Worm (Caenorhabditis elegans): ENCODE results near the gene F10E9.7.

Gene F10E9.7

DNA sequence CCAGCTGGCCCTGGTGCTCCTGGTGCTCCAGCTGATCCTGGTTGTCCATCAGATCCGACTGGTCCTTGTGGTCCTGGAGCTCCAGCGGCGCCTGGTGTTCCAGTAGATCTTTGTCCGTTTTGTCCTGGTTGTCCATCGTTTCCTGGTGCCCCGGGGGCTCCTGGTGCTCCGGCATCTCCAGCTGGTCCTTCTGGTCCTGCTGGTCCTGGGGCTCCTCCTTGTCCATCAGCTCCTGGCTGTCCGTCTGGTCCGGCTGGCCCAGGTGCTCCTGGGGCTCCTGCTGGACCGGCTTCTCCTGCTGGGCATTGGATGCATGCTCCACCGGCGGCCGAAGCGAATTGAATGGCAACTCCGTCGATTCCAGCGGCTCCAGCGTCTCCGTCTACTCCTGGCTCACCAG, 44.6 kb downstream of the F10E9.7 start (continued):
- TF ChIP-seq nfyb-1 (GFP tag; IDR thresholded peaks at IDR 0.05) (0 out of 2 replicates have a peak, but pooled peaks have one; percentile 9), sdz-38 (tag; optimal IDR thresholded peaks at IDR 0.05) (no peak), ceh-100 (GFP tag; IDR thresholded peaks at IDR 0.05) (no peak), attf-6 (GFP tag; IDR thresholded peaks at IDR 0.05) (no peak), ZK185.1 (tag; optimal IDR thresholded peaks at IDR 0.05; ENCODE audit: poor library complexity, severe bottlenecking) (no peak), rcor-1 (GFP tag; IDR thresholded peaks at IDR 0.05) (no peak), F57C9.4 (tag; optimal IDR thresholded peaks at IDR 0.05) (no peak), lag-1 (GFP tag; IDR thresholded peaks at IDR 0.05) (no peak), bed-2 (GFP tag; IDR thresholded peaks at IDR 0.05) (no peak), hrde-1 (tag; optimal IDR thresholded peaks at IDR 0.05; ENCODE audit: borderline replicate concordance) (no peak), D2030.7 (GFP tag; IDR thresholded peaks at IDR 0.05) (no peak), K12H6.12 (tag; optimal IDR thresholded peaks at IDR 0.05) (no peak), ceh-27 (GFP tag; optimal IDR thresholded peaks at IDR 0.05) (no peak), sea-2 (GFP tag; IDR thresholded peaks at IDR 0.05) (no peak), Y67H2A.10 (GFP tag; conservative IDR thresholded peaks at IDR 0.05) (no peak), B0336.3 (GFP tag; IDR thresholded peaks at IDR 0.05) (no peak), F22D6.2 (tag; optimal IDR thresholded peaks at IDR 0.05) (no peak), C06A6.2 (GFP tag; conservative IDR thresholded peaks at IDR 0.05) (no peak)

DNA sequence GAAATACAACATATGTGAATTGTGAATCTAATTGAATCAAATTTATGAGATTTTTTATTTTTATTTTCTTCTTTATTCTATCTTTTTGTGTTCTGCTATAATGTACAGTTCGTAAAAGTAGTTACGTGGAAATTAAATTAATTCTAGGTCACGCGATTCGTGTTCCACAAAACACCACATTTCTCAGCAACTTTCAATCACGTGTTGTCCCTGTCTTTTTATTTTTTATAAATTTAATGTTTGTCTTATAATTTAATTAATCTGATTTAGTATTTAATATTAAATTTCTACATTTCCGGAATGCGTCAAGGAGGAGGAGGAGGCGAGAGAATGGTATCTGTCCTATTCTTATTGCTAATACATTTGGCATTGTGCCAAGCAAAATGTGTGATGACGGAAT, 49.2 kb downstream of the F10E9.7 start, which contains the start of gene ncr-2:
ncr-2 (plus strand) TSS at position 301 of the 400 bp plus-strand sequence.
- no peak for TF ChIP-seq ztf-26 (tag; optimal IDR thresholded peaks at IDR 0.05)
- no peak for TF ChIP-seq T07F8.4 (tag; optimal IDR thresholded peaks at IDR 0.05)
- TF ChIP-seq lag-1 (GFP tag; IDR thresholded peaks at IDR 0.05): no peak
- no peak for TF ChIP-seq F33H1.4 (GFP tag; IDR thresholded peaks at IDR 0.05)
- TF ChIP-seq nfya-2 (GFP tag; IDR thresholded peaks at IDR 0.05): no peak
- no peak for TF ChIP-seq cebp-1 (GFP tag; IDR thresholded peaks at IDR 0.05)
- no peak for TF ChIP-seq cebp-1 (tag; optimal IDR thresholded peaks at IDR 0.05)
- TF ChIP-seq lin-26 (GFP tag; IDR thresholded peaks at IDR 0.05): no peak
- no peak for TF ChIP-seq athp-1 (tag; optimal IDR thresholded peaks at IDR 0.05)
- TF ChIP-seq B0019.2 (GFP tag; conservative IDR thresholded peaks at IDR 0.05): no peak
- no peak for TF ChIP-seq zfh-2 (GFP tag; conservative IDR thresholded peaks at IDR 0.05)
- no peak for TF ChIP-seq C06A6.2 (GFP tag; conservative IDR thresholded peaks at IDR 0.05)
